Worm (Caenorhabditis elegans) whole organism, midembryonic: Measurements from ENCODE around the gene zig-10.
A peak's percentile ranks its signal among the peaks of the same experiment; 100 is the strongest.

Source experiments
- T22C8.4 ChIP-seq: fragments of 200-800 bp; sonication (Bioruptor generic); IDR thresholded peaks from 2 replicates; pipeline ENCODE4 v1.3.6; 2022; ENCODE audit warnings: missing genetic modification characterization, missing compliant biosample characterization
- flt-1 ChIP-seq: fragments of 200-800 bp; sonication (Bioruptor generic); IDR thresholded peaks from 2 replicates; pipeline ENCODE4 v1.3.6; 2022; ENCODE audit warnings: missing genetic modification characterization, missing compliant biosample characterization
- med-1 ChIP-seq: sonication (generic microtip); optimal IDR thresholded peaks from 2 replicates; lab custom pipeline; 2017; ENCODE audit warnings: missing genetic modification characterization, mild to moderate bottlenecking, missing compliant biosample characterization, antibody characterized with exemption, missing genetic modification reagents; ENCODE audit not compliant: insufficient read depth
- tab-1 ChIP-seq: fragments of 200-800 bp; sonication (Bioruptor generic); IDR thresholded peaks from 2 replicates; pipeline ENCODE4 v1.3.6; 2022; ENCODE audit warnings: missing genetic modification characterization, missing compliant biosample characterization

- TF ChIP-seq flt-1 (GFP tag; lab: Robert Waterston, UW) (no peak), T22C8.4 (GFP tag; lab: Robert Waterston, UW) (peak; percentile 59), tab-1 (GFP tag; lab: Robert Waterston, UW) (no peak), med-1 (GFP tag; lab: Kevin White, UChicago) (no peak)
Measured at ce11 chrII:6370110-6370509, 28.4 kb upstream of the zig-10 start.
